Fruit fly (Drosophila melanogaster): ENCODE data around the gene CG31915.

DNA sequence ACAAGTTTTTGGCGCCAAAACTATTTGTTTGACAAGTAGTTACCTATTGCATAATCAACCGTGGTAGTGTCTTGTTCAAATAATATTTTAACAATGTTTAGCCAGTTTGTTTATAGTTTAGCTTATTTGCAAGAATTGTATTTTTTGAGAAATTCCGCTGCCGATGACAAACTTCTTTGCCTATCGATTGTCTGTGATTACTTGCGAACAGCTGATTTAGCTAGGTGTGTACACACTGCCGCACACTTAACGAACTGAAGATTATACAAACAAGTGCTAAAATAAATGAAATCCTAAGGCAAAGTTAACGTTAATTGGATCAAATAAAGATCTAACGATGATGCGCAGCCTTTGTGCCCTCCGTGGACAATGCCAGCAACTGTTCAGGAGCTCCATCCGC lies 1.2 kb upstream of the CG31915 start, which contains the start of gene Cox11:
- no peak for TF ChIP-seq gro (GFP tag; optimal IDR thresholded peaks at IDR 0.05)
- no peak for TF ChIP-seq CG2712 (tag; optimal IDR thresholded peaks at IDR 0.05)
- TF ChIP-seq CG17385 (GFP tag; optimal IDR thresholded peaks at IDR 0.05) = no peak
- no peak for TF ChIP-seq Rx (GFP tag; IDR thresholded peaks at IDR 0.05)
- no peak for TF ChIP-seq fru (optimal IDR thresholded peaks at IDR 0.05)
- no peak for TF ChIP-seq jigr1 (GFP tag; IDR thresholded peaks at IDR 0.05)
